Worm (Caenorhabditis elegans) whole organism, L3 larva: ENCODE results near the gene F58A4.2.

Experiments
- ama-1 ChIP-seq: fragments of 150-350 bp; optimal IDR thresholded peaks from 2 replicates; lab custom pipeline; 2018
- lin-39 ChIP-seq: fragments of 150-350 bp; optimal IDR thresholded peaks from 2 replicates; lab custom pipeline; 2018; ENCODE audit warnings: missing biosample characterization, missing genetic modification reagents, missing genetic modification characterization
- mdl-1 ChIP-seq: fragments of 150-350 bp; optimal IDR thresholded peaks from 2 replicates; lab custom pipeline; 2014; ENCODE audit warnings: missing biosample characterization, missing genetic modification characterization
- mml-1 ChIP-seq: fragments of 150-350 bp; sonication (generic microtip); optimal IDR thresholded peaks from 3 replicates; lab custom pipeline; 2014; ENCODE audit warnings: missing biosample characterization, missing genetic modification characterization
- nhr-25 ChIP-seq: sonication (generic microtip); optimal IDR thresholded peaks from 2 replicates; lab custom pipeline; 2017; ENCODE audit warnings: missing biosample characterization, missing genetic modification characterization

- TF ChIP-seq ama-1 (lab: Kevin White, UChicago) (no peak), mdl-1 (tag; lab: Kevin White, UChicago) (no peak), mml-1 (tag; lab: Kevin White, UChicago) (no peak), nhr-25 (tag; lab: Kevin White, UChicago) (peak; percentile 2), lin-39 (tag; lab: Kevin White, UChicago) (no peak)
These were observed 13.7 kb upstream of the F58A4.2 start, which contains the start of the genes pri-1 and F58A4.6 for ce11 chrIII:9614211-9614610.
